Fruit fly (Drosophila melanogaster): ENCODE data around the gene mio.

- no peak for TF ChIP-seq ttk (optimal IDR thresholded peaks at IDR 0.05)
- TF ChIP-seq Sin3A (optimal IDR thresholded peaks at IDR 0.05) = no peak
- no peak for TF ChIP-seq psq (optimal IDR thresholded peaks at IDR 0.05)
- TF ChIP-seq h (optimal IDR thresholded peaks at IDR 0.05) = no peak
Measured at dm6 chr2L:2175930-2176643, 41.0 kb upstream of the mio start.
